Worm (Caenorhabditis elegans): ENCODE measurements around the gene B0432.8.

DNA sequence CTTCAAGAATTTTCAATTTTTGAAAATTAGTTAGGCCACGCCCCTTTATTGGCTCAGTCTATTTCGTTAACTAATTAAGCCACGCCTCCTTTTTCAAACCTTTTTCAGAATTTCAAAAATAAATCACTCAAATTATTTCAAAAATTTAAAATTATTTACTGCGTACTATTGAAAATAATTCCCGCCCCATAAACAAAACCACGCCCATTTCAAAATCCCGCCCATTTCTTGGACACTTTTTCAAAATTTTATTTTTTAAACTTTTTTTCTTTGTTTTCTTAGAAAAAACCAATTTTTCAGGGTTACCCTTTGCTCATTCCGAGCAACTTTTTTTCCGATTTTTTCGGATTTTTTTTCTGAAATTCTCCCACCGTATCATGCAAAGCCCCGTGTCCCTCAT, 14.5 kb downstream of the B0432.8 start, which contains the start of gene B0432.14:
- TF ChIP-seq ceh-82 (tag; optimal IDR thresholded peaks at IDR 0.05) = no peak
- TF ChIP-seq ama-1 (optimal IDR thresholded peaks at IDR 0.05) = no peak
- TF ChIP-seq nhr-21 (tag; optimal IDR thresholded peaks at IDR 0.05) = no peak
- TF ChIP-seq lin-11 (tag; optimal IDR thresholded peaks at IDR 0.05) = no peak
- no peak for TF ChIP-seq dmd-4 (tag; optimal IDR thresholded peaks at IDR 0.05)
- TF ChIP-seq nhr-23 (tag; optimal IDR thresholded peaks at IDR 0.05) = no peak
- no peak for TF ChIP-seq mdl-1 (tag; optimal IDR thresholded peaks at IDR 0.05)
- no peak for TF ChIP-seq nhr-11 (tag; optimal IDR thresholded peaks at IDR 0.05)
- no peak for TF ChIP-seq mab-5 (tag; optimal IDR thresholded peaks at IDR 0.05)
- TF ChIP-seq ztf-11 (tag; optimal IDR thresholded peaks at IDR 0.05) = no peak
- no peak for TF ChIP-seq ZK546.5 (tag; optimal IDR thresholded peaks at IDR 0.05)
- TF ChIP-seq ceh-16 (tag; optimal IDR thresholded peaks at IDR 0.05) = no peak
- no peak for TF ChIP-seq F13H6.1 (tag; optimal IDR thresholded peaks at IDR 0.05)
- TF ChIP-seq blmp-1 (tag; optimal IDR thresholded peaks at IDR 0.05; ENCODE audit: insufficient read depth) = no peak
